Comparison of ENCODE assay signal across 3 fruit fly cellular contexts in genomic region chrX:9531869-9532268, dm6.
A peak's percentile ranks its signal among the peaks of the same experiment; 100 is the strongest.
TF ChIP-seq lines count a peak whose summit lies in the region.

No protein-coding gene starts in this region.

- TF ChIP-seq CTCF in whole organism, embryonic (GFP tag; optimal IDR thresholded peaks at IDR 0.05; lab: Kevin White, UChicago), result no peak

TF ChIP-seq in whole organism, embryonic, 481 proteins besides CTCF, POLR2A, EP300 and RAD21 (continues in another document):
- TF ChIP-seq D19B (GFP tag; optimal IDR thresholded peaks at IDR 0.05; lab: Kevin White, UChicago), result peak; percentile 51
- TF ChIP-seq HLH3B (GFP tag; IDR thresholded peaks at IDR 0.05; lab: Robert Waterston, UW), result 0 out of 2 replicates have a peak, but pooled peaks have one; percentile 22
- TF ChIP-seq CG1603 (tag; optimal IDR thresholded peaks at IDR 0.05; lab: Kevin White, UChicago), result peak; percentile 30
- TF ChIP-seq Ptx1 (GFP tag; IDR thresholded peaks at IDR 0.05; lab: Robert Waterston, UW), result no peak
- TF ChIP-seq CG11504 (tag; optimal IDR thresholded peaks at IDR 0.05; lab: Kevin White, UChicago), result peak; percentile 43
- TF ChIP-seq Pdp1 (GFP tag; optimal IDR thresholded peaks at IDR 0.05; lab: Kevin White, UChicago), result no peak
- TF ChIP-seq hb (GFP tag; IDR thresholded peaks at IDR 0.05; lab: Robert Waterston, UW; ENCODE audit: partially characterized antibody), result no peak
- TF ChIP-seq CG7839 (tag; optimal IDR thresholded peaks at IDR 0.05; lab: Kevin White, UChicago), result peak; percentile 19
- TF ChIP-seq Mad (GFP tag; optimal IDR thresholded peaks at IDR 0.05; lab: Kevin White, UChicago), result no peak
- TF ChIP-seq zfh1 (GFP tag; IDR thresholded peaks at IDR 0.05; lab: Robert Waterston, UW), result 0 out of 3 replicates have a peak, but pooled peaks have one; percentile 7
- no peak for TF ChIP-seq chinmo (GFP tag; IDR thresholded peaks at IDR 0.05; lab: Robert Waterston, UW; ENCODE audit: partially characterized antibody)
- no peak for TF ChIP-seq CG10147 (GFP tag; optimal IDR thresholded peaks at IDR 0.05; lab: Kevin White, UChicago)
- TF ChIP-seq lilli (GFP tag; optimal IDR thresholded peaks at IDR 0.05; lab: Kevin White, UChicago), result peak; percentile 16
- peak; percentile 11 for TF ChIP-seq CG12769 (tag; optimal IDR thresholded peaks at IDR 0.05; lab: Kevin White, UChicago)
- no peak for TF ChIP-seq CG31365 (tag; optimal IDR thresholded peaks at IDR 0.05; lab: Kevin White, UChicago)
- TF ChIP-seq CG6689 (GFP tag; IDR thresholded peaks at IDR 0.05; lab: Robert Waterston, UW), result peak; percentile 25; the same call in 1 of the 2 replicates
- TF ChIP-seq dmrt99B (tag; optimal IDR thresholded peaks at IDR 0.05; lab: Kevin White, UChicago), result peak; percentile 24
- TF ChIP-seq MBD-R2 (GFP tag; IDR thresholded peaks at IDR 0.05; lab: Robert Waterston, UW), result no peak
- TF ChIP-seq Sox102F (GFP tag; optimal IDR thresholded peaks at IDR 0.05; lab: Kevin White, UChicago), result peak; percentile 38
- TF ChIP-seq gcm (GFP tag; optimal IDR thresholded peaks at IDR 0.05; lab: Kevin White, UChicago), result no peak
- TF ChIP-seq CG17359 (tag; optimal IDR thresholded peaks at IDR 0.05; lab: Kevin White, UChicago), result peak; percentile 11
- TF ChIP-seq CG3726 (GFP tag; IDR thresholded peaks at IDR 0.05; lab: Robert Waterston, UW), result no peak
- TF ChIP-seq CG42726 (GFP tag; IDR thresholded peaks at IDR 0.05; lab: Robert Waterston, UW; ENCODE audit: partially characterized antibody), result no peak
- no peak for TF ChIP-seq CG15011 (GFP tag; optimal IDR thresholded peaks at IDR 0.05; lab: Kevin White, UChicago)
- no peak for TF ChIP-seq CG11695 (GFP tag; IDR thresholded peaks at IDR 0.05; lab: Robert Waterston, UW)
- peak; percentile 39 for TF ChIP-seq gem (tag; optimal IDR thresholded peaks at IDR 0.05; lab: Kevin White, UChicago)
- peak; percentile 33 for TF ChIP-seq CG2120 (GFP tag; optimal IDR thresholded peaks at IDR 0.05; lab: Kevin White, UChicago)
- TF ChIP-seq sens (GFP tag; lab: Kevin White, UChicago), result peak; percentile 63
- peak; percentile 12 for TF ChIP-seq ind (GFP tag; optimal IDR thresholded peaks at IDR 0.05; lab: Kevin White, UChicago)
- no peak for TF ChIP-seq CG7372 (GFP tag; IDR thresholded peaks at IDR 0.05; lab: Robert Waterston, UW)

TF ChIP-seq in whole organism, prepupa, 60 proteins besides CTCF, POLR2A, EP300 and RAD21:
- TF ChIP-seq fd85E (GFP tag; optimal IDR thresholded peaks at IDR 0.05; lab: Kevin White, UChicago) (no peak), topi (GFP tag; optimal IDR thresholded peaks at IDR 0.05; lab: Kevin White, UChicago) (no peak), CG31627 (GFP tag; optimal IDR thresholded peaks at IDR 0.05; lab: Kevin White, UChicago) (peak; percentile 34), Eip78C (GFP tag; lab: Kevin White, UChicago) (peak; percentile 67), acj6 (GFP tag; optimal IDR thresholded peaks at IDR 0.05; lab: Kevin White, UChicago) (peak; percentile 6), cyc (GFP tag; optimal IDR thresholded peaks at IDR 0.05; lab: Kevin White, UChicago) (no peak), CG32006 (GFP tag; optimal IDR thresholded peaks at IDR 0.05; lab: Kevin White, UChicago) (peak; percentile 9), CG10631 (GFP tag; optimal IDR thresholded peaks at IDR 0.05; lab: Kevin White, UChicago) (peak; percentile 2), OdsH (GFP tag; optimal IDR thresholded peaks at IDR 0.05; lab: Kevin White, UChicago) (peak; percentile 13), svp (GFP tag; lab: Kevin White, UChicago) (peak; percentile 34), pdm3 (GFP tag; optimal IDR thresholded peaks at IDR 0.05; lab: Kevin White, UChicago) (peak; percentile 16), esn (GFP tag; optimal IDR thresholded peaks at IDR 0.05; lab: Kevin White, UChicago) (no peak)
TF ChIP-seq in whole organism, prepupa: peak in this region for 8.

TF ChIP-seq in whole organism, pupa, 21 proteins besides CTCF, POLR2A, EP300 and RAD21:
- TF ChIP-seq CG8159 (tag; optimal IDR thresholded peaks at IDR 0.05; lab: Kevin White, UChicago) (peak; percentile 12), CG15710 (tag; optimal IDR thresholded peaks at IDR 0.05; lab: Kevin White, UChicago) (peak; percentile 12), CG4496 (GFP tag; IDR thresholded peaks at IDR 0.05; lab: Robert Waterston, UW) (no peak), CG32121 (GFP tag; IDR thresholded peaks at IDR 0.05; lab: Robert Waterston, UW) (no peak)

Comparison
In these comparisons a context has a peak if more than half of its experiments do, and no peak if none do; other contexts are left out.
1. Of the 7 proteins assayed by ChIP-seq in both whole organism, embryonic and whole organism, prepupa: peak only in whole organism, embryonic: Sox102F; only in whole organism, prepupa: none; in both: none; in neither: 6.